Worm (Caenorhabditis elegans): ENCODE measurements around the gene twk-8.

ce11 chrIV:9051036-9051435, 31.1 kb upstream of the twk-8 start:
- TF ChIP-seq ref-1 (GFP tag; conservative IDR thresholded peaks at IDR 0.05): no peak
- no peak for TF ChIP-seq T22C8.4 (GFP tag; IDR thresholded peaks at IDR 0.05)
- no peak for TF ChIP-seq med-1 (GFP tag; optimal IDR thresholded peaks at IDR 0.05; ENCODE audit: insufficient read depth)
- no peak for TF ChIP-seq tab-1 (GFP tag; IDR thresholded peaks at IDR 0.05)
- TF ChIP-seq ztf-23 (GFP tag; IDR thresholded peaks at IDR 0.05): no peak
- TF ChIP-seq flt-1 (GFP tag; IDR thresholded peaks at IDR 0.05): no peak

Measured in whole organism, midembryonic.